Fruit fly (Drosophila melanogaster): Measurements from ENCODE around the gene CG4592.
A peak's percentile ranks its signal among the peaks of the same experiment; 100 is the strongest.

The CG4592 gene

dm6 chr2L:9908468-9908967 is 12.9 kb upstream of the CG4592 start, which contains the start of gene CG13124 (continued):
- TF ChIP-seq CG3919 (GFP tag; optimal IDR thresholded peaks at IDR 0.05) (peak; percentile 32), CG15336 (GFP tag; IDR thresholded peaks at IDR 0.05) (peak; percentile 65), net (GFP tag; optimal IDR thresholded peaks at IDR 0.05) (peak; percentile 37), esn (GFP tag; optimal IDR thresholded peaks at IDR 0.05) (peak; percentile 33), Sox15 (GFP tag; optimal IDR thresholded peaks at IDR 0.05) (no peak), Ets96B (tag; optimal IDR thresholded peaks at IDR 0.05) (no peak), OdsH (GFP tag; optimal IDR thresholded peaks at IDR 0.05) (peak; percentile 21), CG6792 (GFP tag; optimal IDR thresholded peaks at IDR 0.05) (no peak), lz (GFP tag; optimal IDR thresholded peaks at IDR 0.05) (no peak), CG6854 (GFP tag; optimal IDR thresholded peaks at IDR 0.05) (no peak), dac (GFP tag; optimal IDR thresholded peaks at IDR 0.05) (no peak), fkh (GFP tag; optimal IDR thresholded peaks at IDR 0.05) (peak; percentile 12), CG9139 (GFP tag; optimal IDR thresholded peaks at IDR 0.05) (peak; percentile 13), CG8119 (GFP tag; IDR thresholded peaks at IDR 0.05) (peak; percentile 25; the same call in 1 of the 3 replicates), Smox (GFP tag; optimal IDR thresholded peaks at IDR 0.05) (no peak)

dm6 chr2L:9911783-9912182 is 9.7 kb upstream of the CG4592 start:
- TF ChIP-seq CG8119 (GFP tag; IDR thresholded peaks at IDR 0.05) (peak; percentile 28; the same call in 2 of the 3 replicates), CG6808 (GFP tag; optimal IDR thresholded peaks at IDR 0.05) (no peak), vri (GFP tag; optimal IDR thresholded peaks at IDR 0.05) (no peak), Eip75B (GFP tag; optimal IDR thresholded peaks at IDR 0.05) (peak; percentile 16), OdsH (GFP tag; optimal IDR thresholded peaks at IDR 0.05) (no peak), CG16779 (tag; optimal IDR thresholded peaks at IDR 0.05) (no peak), CG3032 (tag; optimal IDR thresholded peaks at IDR 0.05) (no peak), cyc (GFP tag; optimal IDR thresholded peaks at IDR 0.05) (peak; percentile 9), CG11294 (GFP tag; IDR thresholded peaks at IDR 0.05) (no peak), CG6276 (GFP tag; optimal IDR thresholded peaks at IDR 0.05) (no peak), eg (GFP tag; IDR thresholded peaks at IDR 0.05) (peak; percentile 80), Eip78C (GFP tag) (peak; percentile 43), Hr4 (GFP tag; optimal IDR thresholded peaks at IDR 0.05) (peak; percentile 67), Hr39 (GFP tag; optimal IDR thresholded peaks at IDR 0.05) (peak; percentile 13), fkh (GFP tag; optimal IDR thresholded peaks at IDR 0.05) (no peak), CG31627 (GFP tag; optimal IDR thresholded peaks at IDR 0.05) (no peak), Met (GFP tag; optimal IDR thresholded peaks at IDR 0.05) (peak; percentile 8), achi (GFP tag; optimal IDR thresholded peaks at IDR 0.05) (peak; percentile 6), CG6792 (GFP tag; optimal IDR thresholded peaks at IDR 0.05) (no peak), topi (GFP tag; optimal IDR thresholded peaks at IDR 0.05) (no peak), CG9139 (GFP tag; optimal IDR thresholded peaks at IDR 0.05) (no peak), dsx (GFP tag; optimal IDR thresholded peaks at IDR 0.05; ENCODE audit: poor library complexity, severe bottlenecking) (no peak), Gug (GFP tag; IDR thresholded peaks at IDR 0.05) (0 out of 2 replicates have a peak, but pooled peaks have one; percentile 13), Hr38 (GFP tag; optimal IDR thresholded peaks at IDR 0.05) (no peak), Sox14 (GFP tag; optimal IDR thresholded peaks at IDR 0.05) (no peak), Blimp-1 (GFP tag; optimal IDR thresholded peaks at IDR 0.05) (no peak), CG11902 (GFP tag; optimal IDR thresholded peaks at IDR 0.05) (no peak), ss (GFP tag; optimal IDR thresholded peaks at IDR 0.05) (no peak), CG4318 (GFP tag; optimal IDR thresholded peaks at IDR 0.05) (no peak), CG8632 (GFP tag; optimal IDR thresholded peaks at IDR 0.05) (no peak), spab (GFP tag; optimal IDR thresholded peaks at IDR 0.05) (no peak), CG1621 (tag; optimal IDR thresholded peaks at IDR 0.05) (no peak), net (GFP tag; optimal IDR thresholded peaks at IDR 0.05) (peak; percentile 37), Ets21C (GFP tag; optimal IDR thresholded peaks at IDR 0.05) (no peak), CG15336 (GFP tag; IDR thresholded peaks at IDR 0.05) (no peak), Ets96B (tag; optimal IDR thresholded peaks at IDR 0.05) (no peak), CG32006 (GFP tag; optimal IDR thresholded peaks at IDR 0.05) (peak; percentile 7), dac (GFP tag; optimal IDR thresholded peaks at IDR 0.05) (no peak), esn (GFP tag; optimal IDR thresholded peaks at IDR 0.05) (no peak), CG10669 (GFP tag; optimal IDR thresholded peaks at IDR 0.05) (no peak), CG10631 (GFP tag; optimal IDR thresholded peaks at IDR 0.05) (no peak), Sox102F (GFP tag; optimal IDR thresholded peaks at IDR 0.05) (no peak), acj6 (GFP tag; optimal IDR thresholded peaks at IDR 0.05) (peak; percentile 1), CG6163 (GFP tag; IDR thresholded peaks at IDR 0.05) (peak; percentile 49; the same call in 2 of the 3 replicates)

All from whole organism, prepupa.